Worm (Caenorhabditis elegans) whole organism, L1 larva: ENCODE data around the gene C52B9.19.

Experiments
- F16B12.6 ChIP-seq: fragments of 150-350 bp; optimal IDR thresholded peaks from 2 replicates; lab custom pipeline; 2014; ENCODE audit warnings: missing biosample characterization, missing genetic modification characterization
- blmp-1 ChIP-seq: fragments of 150-350 bp; optimal IDR thresholded peaks from 2 replicates; lab custom pipeline; 2014; ENCODE audit warnings: missing biosample characterization, missing genetic modification characterization
- dsc-1 ChIP-seq: sonication (generic microtip); optimal IDR thresholded peaks from 2 replicates; lab custom pipeline; 2016; ENCODE audit warnings: mild to moderate bottlenecking, missing genetic modification characterization, missing compliant biosample characterization
- egl-27 ChIP-seq, 2 experiments: fragments of 150-350 bp in 1 of 2; sonication (generic microtip); optimal IDR thresholded peaks; 3 replicates each; lab custom pipeline; 2017 to 2018; ENCODE audit warnings: missing biosample characterization in 2 of 2, missing genetic modification characterization in 2 of 2, missing genetic modification reagents in 2 of 2
- elt-2 ChIP-seq: sonication (generic microtip); optimal IDR thresholded peaks from 2 replicates; lab custom pipeline; 2016; ENCODE audit warnings: missing genetic modification characterization, mild to moderate bottlenecking, inconsistent platforms, missing compliant biosample characterization, missing genetic modification reagents
- elt-3 ChIP-seq, 6 experiments: fragments of 150-350 bp in 1 of 6; sonication (generic microtip); optimal IDR thresholded peaks; 2 replicates each; lab custom pipeline; 2017 to 2018; ENCODE audit warnings: missing biosample characterization in 6 of 6, missing genetic modification characterization in 6 of 6, inconsistent platforms in 1 of 6
- fkh-4 ChIP-seq: sonication (generic microtip); optimal IDR thresholded peaks from 2 replicates; lab custom pipeline; 2016; ENCODE audit warnings: missing compliant biosample characterization, missing genetic modification characterization, borderline replicate concordance
- fos-1 ChIP-seq: fragments of 150-350 bp; optimal IDR thresholded peaks from 2 replicates; lab custom pipeline; 2014; ENCODE audit warnings: missing biosample characterization, missing genetic modification characterization
- hpl-2 ChIP-seq: fragments of 150-350 bp; optimal IDR thresholded peaks from 2 replicates; lab custom pipeline; 2014; ENCODE audit warnings: missing biosample characterization, missing genetic modification reagents, missing genetic modification characterization
- irx-1 ChIP-seq: sonication (generic microtip); optimal IDR thresholded peaks from 2 replicates; lab custom pipeline; 2016; ENCODE audit warnings: missing genetic modification characterization, missing compliant biosample characterization
- isw-1 ChIP-seq: fragments of 200-800 bp; sonication (Bioruptor generic); IDR thresholded peaks from 2 replicates; pipeline ENCODE4 v1.3.6; 2022; ENCODE audit warnings: missing genetic modification characterization, missing compliant biosample characterization
- jun-1 ChIP-seq: fragments of 150-350 bp; optimal IDR thresholded peaks from 2 replicates; lab custom pipeline; 2014; ENCODE audit warnings: missing biosample characterization, missing genetic modification reagents, missing genetic modification characterization
- lin-14 ChIP-seq: fragments of 200-800 bp; sonication (Bioruptor generic); optimal IDR thresholded peaks from 2 replicates; lab custom pipeline; 2018; ENCODE audit warnings: mild to moderate bottlenecking, missing genetic modification characterization, moderate library complexity, missing compliant biosample characterization
- lin-35 ChIP-seq, 2 experiments: fragments of 150-350 bp; optimal IDR thresholded peaks; 2 replicates each; lab custom pipeline; 2014; ENCODE audit warnings: missing biosample characterization in 2 of 2, missing genetic modification characterization in 2 of 2, missing genetic modification reagents in 2 of 2
- lin-39 ChIP-seq: fragments of 150-350 bp; optimal IDR thresholded peaks from 2 replicates; lab custom pipeline; 2014; ENCODE audit warnings: missing biosample characterization, missing genetic modification reagents, missing genetic modification characterization
- lir-3 ChIP-seq: sonication (generic microtip); optimal IDR thresholded peaks from 2 replicates; lab custom pipeline; 2016; ENCODE audit warnings: mild to moderate bottlenecking, missing genetic modification characterization, moderate library complexity, missing compliant biosample characterization; ENCODE audit not compliant: poor library complexity
- lsy-2 ChIP-seq, 2 experiments: fragments of 150-350 bp; optimal IDR thresholded peaks; 2 replicates each; lab custom pipeline; 2014; ENCODE audit warnings: missing biosample characterization in 2 of 2, missing genetic modification characterization in 2 of 2
- mdl-1 ChIP-seq, 2 experiments: fragments of 150-350 bp; optimal IDR thresholded peaks; 2 replicates each; lab custom pipeline; 2014 to 2017; ENCODE audit warnings: missing biosample characterization in 2 of 2, missing genetic modification characterization in 2 of 2, inconsistent platforms in 1 of 2
- mep-1 ChIP-seq: fragments of 150-350 bp; optimal IDR thresholded peaks from 2 replicates; lab custom pipeline; 2014; ENCODE audit warnings: missing biosample characterization, missing genetic modification characterization
- nhr-12 ChIP-seq: sonication (generic microtip); optimal IDR thresholded peaks from 2 replicates; lab custom pipeline; 2017; ENCODE audit warnings: missing biosample characterization, missing genetic modification characterization
- nhr-20 ChIP-seq: sonication (generic microtip); optimal IDR thresholded peaks from 2 replicates; lab custom pipeline; 2016; ENCODE audit warnings: mild to moderate bottlenecking, missing genetic modification characterization, missing compliant biosample characterization
- nhr-47 ChIP-seq: sonication (generic microtip); optimal IDR thresholded peaks from 2 replicates; lab custom pipeline; 2016; ENCODE audit warnings: mild to moderate bottlenecking, missing genetic modification characterization, moderate library complexity, missing compliant biosample characterization
- nhr-71 ChIP-seq: sonication (generic microtip); optimal IDR thresholded peaks from 2 replicates; lab custom pipeline; 2016; ENCODE audit warnings: mild to moderate bottlenecking, missing genetic modification characterization, moderate library complexity, missing compliant biosample characterization
- nhr-85 ChIP-seq: sonication (generic microtip); peaks from one replicate; lab custom pipeline; 2016; ENCODE audit warnings: missing genetic modification characterization, inconsistent platforms, missing compliant biosample characterization
- nhr-90 ChIP-seq: sonication (generic microtip); optimal IDR thresholded peaks from 2 replicates; lab custom pipeline; 2016; ENCODE audit warnings: mild to moderate bottlenecking, missing genetic modification characterization, missing compliant biosample characterization; ENCODE audit not compliant: poor library complexity
- rnt-1 ChIP-seq: sonication (generic microtip); optimal IDR thresholded peaks from 2 replicates; lab custom pipeline; 2016; ENCODE audit warnings: mild to moderate bottlenecking, missing genetic modification characterization, moderate library complexity, missing compliant biosample characterization
- snu-23 ChIP-seq: sonication (generic microtip); optimal IDR thresholded peaks from 2 replicates; lab custom pipeline; 2016; ENCODE audit warnings: missing genetic modification characterization, missing compliant biosample characterization
- sox-4 ChIP-seq: sonication (generic microtip); optimal IDR thresholded peaks from 2 replicates; lab custom pipeline; 2016; ENCODE audit warnings: missing genetic modification characterization, missing compliant biosample characterization
- unc-130 ChIP-seq: fragments of 150-350 bp; optimal IDR thresholded peaks from 2 replicates; lab custom pipeline; 2017; ENCODE audit warnings: missing biosample characterization, missing genetic modification characterization, inconsistent platforms
- unc-30 ChIP-seq: sonication (generic microtip); optimal IDR thresholded peaks from 2 replicates; lab custom pipeline; 2017; ENCODE audit warnings: missing biosample characterization, missing genetic modification characterization
- unc-98 ChIP-seq: fragments of 200-800 bp; sonication (Bioruptor generic); IDR thresholded peaks from 2 replicates; pipeline ENCODE4 v1.3.6; 2022; ENCODE audit warnings: missing genetic modification characterization, missing compliant biosample characterization
- xbp-1 ChIP-seq: sonication (generic microtip); optimal IDR thresholded peaks from 2 replicates; lab custom pipeline; 2016; ENCODE audit warnings: missing genetic modification characterization, missing compliant biosample characterization

Gene C52B9.19

ce11 chrX:4265283-4265907, 17.0 kb upstream of the C52B9.19 start, which contains the start of gene coel-1 (continued):
- TF ChIP-seq nhr-90 (tag; lab: Kevin White, UChicago) (peak; percentile 11), nhr-85 (tag; lab: Kevin White, UChicago) (peak; percentile 81), lsy-2 (tag; optimal IDR thresholded peaks at IDR 0.05; lab: Kevin White, UChicago) (peak in 1 of 2 experiments; percentile 38), nhr-47 (peak; percentile 58), nhr-71 (tag; lab: Kevin White, UChicago) (peak; percentile 70), irx-1 (tag; lab: Kevin White, UChicago) (peak; percentile 14), jun-1 (tag; lab: Kevin White, UChicago) (peak; percentile 33), mep-1 (peak; percentile 13), hpl-2 (GFP tag; lab: Kevin White, UChicago) (no peak), dsc-1 (tag; lab: Kevin White, UChicago) (peak; percentile 41), lir-3 (tag; lab: Kevin White, UChicago) (no peak), unc-130 (peak; percentile 5), unc-30 (tag; lab: Kevin White, UChicago) (no peak), fkh-4 (tag; lab: Kevin White, UChicago) (no peak), F16B12.6 (tag; lab: Kevin White, UChicago) (peak; percentile 11), unc-98 (GFP tag; lab: Robert Waterston, UW) (no peak), egl-27 (tag; optimal IDR thresholded peaks at IDR 0.05; lab: Kevin White, UChicago) (no peak), lin-14 (GFP tag; lab: Kevin White, UChicago) (peak; percentile 82), nhr-12 (tag; lab: Kevin White, UChicago) (no peak), fos-1 (tag; lab: Kevin White, UChicago) (no peak)
- TF ChIP-seq, all 84 proteins: peak for 32

ce11 chrX:4266178-4266931, 16.0 kb upstream of the C52B9.19 start:
- TF ChIP-seq nhr-20 (tag; lab: Kevin White, UChicago) (peak; percentile 46), snu-23 (GFP tag; lab: Kevin White, UChicago) (peak; percentile 16), lin-39 (tag; lab: Kevin White, UChicago) (peak; percentile 35), mep-1 (peak; percentile 3), lsy-2 (tag; optimal IDR thresholded peaks at IDR 0.05; lab: Kevin White, UChicago) (peak in 1 of 2 experiments; percentile 9), xbp-1 (tag; lab: Kevin White, UChicago) (peak; percentile 2), nhr-90 (tag; lab: Kevin White, UChicago) (no peak), nhr-71 (tag; lab: Kevin White, UChicago) (peak; percentile 71), lin-35 (GFP tag; optimal IDR thresholded peaks at IDR 0.05; lab: Kevin White, UChicago) (peak in 1 of 2 experiments; percentile 64), lin-14 (GFP tag; lab: Kevin White, UChicago) (peak; percentile 53), mdl-1 (tag; optimal IDR thresholded peaks at IDR 0.05; lab: Kevin White, UChicago) (peak in 1 of 2 experiments; percentile 38), blmp-1 (tag; lab: Kevin White, UChicago) (peak; percentile 89), isw-1 (GFP tag; lab: Robert Waterston, UW) (no peak), elt-3 (tag; optimal IDR thresholded peaks at IDR 0.05; lab: Kevin White, UChicago) (no peak), nhr-85 (tag; lab: Kevin White, UChicago) (peak; percentile 38), sox-4 (tag; lab: Kevin White, UChicago) (no peak), rnt-1 (tag; lab: Kevin White, UChicago) (peak; percentile 45), elt-2 (tag; lab: Kevin White, UChicago) (peak; percentile 26)
- TF ChIP-seq, all 84 proteins: peak for 14

ce11 chrX:4268396-4268795, 14.0 kb upstream of the C52B9.19 start:
- TF ChIP-seq elt-2 (tag; lab: Kevin White, UChicago): peak; percentile 43
- TF ChIP-seq nhr-90 (tag; lab: Kevin White, UChicago): no peak
